Worm (Caenorhabditis elegans): Measurements from ENCODE around the gene cox-6B.

DNA sequence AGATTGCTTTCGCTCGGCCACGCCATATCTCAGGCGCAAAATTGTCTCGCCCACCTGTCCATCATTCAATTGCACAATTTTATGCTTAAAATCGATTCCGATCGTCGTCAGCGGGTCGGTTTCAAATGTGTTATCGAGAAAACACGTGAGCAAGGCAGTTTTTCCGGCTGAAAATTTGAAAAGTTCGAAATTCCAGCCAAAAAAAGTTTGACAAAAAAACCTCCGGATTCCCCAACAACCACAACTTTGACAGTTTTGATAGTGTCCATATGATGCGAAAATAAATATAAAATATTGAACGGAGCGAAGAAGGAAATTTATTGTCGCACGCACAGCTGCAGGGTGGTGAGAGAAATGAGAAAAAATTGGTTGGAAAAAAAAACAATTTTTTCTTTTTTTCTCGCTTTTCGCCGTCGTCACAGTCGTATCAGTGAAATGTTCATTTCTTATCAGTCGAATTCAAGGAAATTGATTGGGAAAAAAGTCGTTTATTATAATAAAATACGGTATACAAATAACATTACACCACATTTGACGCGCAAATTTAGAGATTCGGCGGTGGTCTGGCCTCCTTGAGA is 34.2 kb downstream of the cox-6B start, which contains the start of gene Y71H2AM.12:
- no peak for TF ChIP-seq unc-62 (GFP tag; optimal IDR thresholded peaks at IDR 0.05)
- no peak for TF ChIP-seq nhr-237 (tag; optimal IDR thresholded peaks at IDR 0.05)
- no peak for TF ChIP-seq lin-39 (tag; optimal IDR thresholded peaks at IDR 0.05)

Measured in whole organism, L2 larva.